Fruit fly (Drosophila melanogaster) ovary, adult (tissue): Measurements from ENCODE around the gene CG43998.

Source experiments
- CG17801 ChIP-seq: fragments of 200-800 bp; optimal IDR thresholded peaks from 2 replicates; lab custom pipeline; 2019; ENCODE audit warnings: missing biosample characterization, mild to moderate bottlenecking, missing genetic modification characterization, moderate library complexity; ENCODE audit not compliant: partially characterized antibody

The CG43998 gene

DNA sequence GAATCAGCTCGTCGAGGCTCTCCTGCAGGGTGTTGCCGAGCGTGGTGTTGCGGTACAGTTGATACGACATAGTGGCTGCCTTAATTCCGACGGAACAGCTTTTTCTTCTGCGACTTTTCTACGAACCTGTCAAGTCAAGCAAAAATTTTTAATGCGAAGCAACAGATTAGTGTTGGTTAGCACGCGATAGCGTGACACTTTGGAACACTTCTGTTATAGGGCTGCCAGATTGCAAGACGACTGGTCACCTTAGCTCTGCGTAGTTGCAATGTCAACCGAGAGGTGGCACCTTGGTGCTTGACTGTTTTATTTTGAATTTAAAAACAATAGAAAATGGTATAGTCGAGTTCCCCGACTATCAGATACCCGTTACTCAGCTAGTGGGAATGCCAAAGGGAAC is 37.9 kb downstream of the CG43998 start, which contains the start of gene TfIIA-S:
TSS of gene TfIIA-S (minus strand) at position 175 of the 400 bp plus-strand sequence.
- TF ChIP-seq CG17801 (GFP tag; lab: Kevin White, UChicago), result peak; percentile 75

DNA sequence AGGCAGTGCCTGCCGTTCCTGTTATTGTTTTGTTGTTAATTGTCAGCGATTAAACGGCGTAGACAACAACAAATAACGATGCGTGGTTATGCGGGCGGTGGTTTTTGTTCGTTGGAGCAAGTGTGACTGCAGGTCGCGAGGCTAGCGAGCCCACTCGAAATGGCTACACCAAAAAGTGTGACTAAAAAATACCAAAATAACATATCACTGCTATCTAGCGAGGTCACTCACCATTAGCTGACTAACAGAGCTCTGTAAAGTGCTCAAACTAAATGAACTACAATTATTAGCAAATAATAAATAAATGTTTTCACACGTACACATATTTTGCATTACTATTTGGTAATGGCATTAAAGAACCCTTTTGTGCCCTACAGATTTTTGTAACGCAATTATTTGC is 38.9 kb downstream of the CG43998 start, which contains the start of gene Pli:
TSS of gene Pli (minus strand) at position 131 of the 400 bp plus-strand sequence.
- peak; percentile 75 for TF ChIP-seq CG17801 (GFP tag; lab: Kevin White, UChicago)

DNA sequence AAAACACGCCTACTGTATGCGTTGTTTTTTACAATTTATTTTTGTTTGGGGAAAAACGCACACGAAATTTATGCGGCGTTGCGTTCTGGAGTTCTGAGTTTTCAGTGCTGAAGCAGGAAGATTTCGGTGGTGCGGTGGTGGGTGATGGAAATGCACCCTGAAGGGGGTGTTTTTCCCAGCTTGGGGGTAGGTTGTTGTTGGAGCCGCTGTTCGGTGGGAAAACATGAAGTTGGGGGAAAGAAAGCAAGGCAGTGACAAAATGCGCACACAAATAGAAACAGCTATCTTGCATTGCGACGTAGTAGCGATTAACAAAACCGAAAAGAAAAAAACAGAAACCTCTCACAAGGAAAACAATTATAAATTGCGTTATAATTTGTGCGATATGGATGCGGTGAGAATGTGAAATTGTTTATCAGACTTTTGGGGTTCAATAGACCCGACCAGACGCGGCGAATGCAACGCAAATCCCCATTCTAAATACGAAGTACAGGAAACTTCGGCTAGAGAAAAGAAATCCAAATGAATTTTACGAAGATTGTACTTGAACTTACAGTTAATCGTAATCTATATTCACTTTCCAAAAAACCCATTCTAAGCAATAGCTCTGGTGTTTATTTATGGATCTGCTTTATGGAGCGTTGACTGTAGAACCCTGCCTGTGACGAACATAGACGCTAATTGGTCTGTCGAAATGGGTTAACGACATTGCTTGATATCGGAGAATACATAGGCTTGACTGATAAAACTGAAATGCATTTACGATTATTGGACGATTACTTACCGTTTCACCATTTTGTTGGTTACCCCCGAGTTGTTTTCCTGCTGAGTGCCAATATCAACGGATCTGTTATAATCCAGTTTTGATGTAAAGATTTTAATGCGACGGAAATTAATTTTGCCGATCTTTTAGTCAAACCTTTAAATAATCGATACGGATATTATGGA is 40.3 kb downstream of the CG43998 start:
- peak; percentile 36 for TF ChIP-seq CG17801 (GFP tag; lab: Kevin White, UChicago)

DNA sequence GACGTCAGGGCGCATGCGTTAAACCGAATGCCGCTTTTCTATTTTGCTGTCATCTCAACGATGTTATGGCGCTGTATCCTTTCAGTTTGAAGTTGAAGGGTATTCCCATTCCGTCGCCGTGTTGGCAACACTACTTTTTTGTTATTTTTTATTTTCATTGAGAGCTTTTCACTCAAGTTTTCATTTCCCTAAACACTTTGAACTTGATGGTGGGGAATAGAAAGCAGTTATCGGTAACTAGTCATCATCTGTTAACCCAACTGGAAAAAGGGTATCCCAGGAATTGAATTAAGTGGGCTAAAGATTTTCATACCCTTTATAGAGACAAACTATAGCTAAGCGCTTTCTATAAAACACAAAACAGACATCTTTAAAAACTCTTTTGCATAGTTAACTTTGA is 41.2 kb downstream of the CG43998 start:
- TF ChIP-seq CG17801 (GFP tag; lab: Kevin White, UChicago), result no peak

DNA sequence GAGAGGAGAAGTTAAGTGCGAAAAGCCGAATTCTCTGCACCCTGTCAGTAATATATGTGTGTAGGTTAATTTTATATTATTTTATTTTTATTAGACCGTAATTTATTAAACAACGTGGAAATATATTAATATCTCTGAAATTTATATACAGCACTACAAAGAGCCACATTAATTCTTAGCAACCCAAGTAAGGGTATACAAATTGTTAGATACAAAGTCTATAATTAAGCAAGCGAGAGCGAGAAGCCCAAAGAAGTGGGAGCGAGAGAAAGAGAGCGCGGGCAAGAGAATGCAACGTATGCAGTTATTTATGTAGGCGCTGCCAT is 41.7 kb downstream of the CG43998 start:
- TF ChIP-seq CG17801 (GFP tag; lab: Kevin White, UChicago), result peak; percentile 98

DNA sequence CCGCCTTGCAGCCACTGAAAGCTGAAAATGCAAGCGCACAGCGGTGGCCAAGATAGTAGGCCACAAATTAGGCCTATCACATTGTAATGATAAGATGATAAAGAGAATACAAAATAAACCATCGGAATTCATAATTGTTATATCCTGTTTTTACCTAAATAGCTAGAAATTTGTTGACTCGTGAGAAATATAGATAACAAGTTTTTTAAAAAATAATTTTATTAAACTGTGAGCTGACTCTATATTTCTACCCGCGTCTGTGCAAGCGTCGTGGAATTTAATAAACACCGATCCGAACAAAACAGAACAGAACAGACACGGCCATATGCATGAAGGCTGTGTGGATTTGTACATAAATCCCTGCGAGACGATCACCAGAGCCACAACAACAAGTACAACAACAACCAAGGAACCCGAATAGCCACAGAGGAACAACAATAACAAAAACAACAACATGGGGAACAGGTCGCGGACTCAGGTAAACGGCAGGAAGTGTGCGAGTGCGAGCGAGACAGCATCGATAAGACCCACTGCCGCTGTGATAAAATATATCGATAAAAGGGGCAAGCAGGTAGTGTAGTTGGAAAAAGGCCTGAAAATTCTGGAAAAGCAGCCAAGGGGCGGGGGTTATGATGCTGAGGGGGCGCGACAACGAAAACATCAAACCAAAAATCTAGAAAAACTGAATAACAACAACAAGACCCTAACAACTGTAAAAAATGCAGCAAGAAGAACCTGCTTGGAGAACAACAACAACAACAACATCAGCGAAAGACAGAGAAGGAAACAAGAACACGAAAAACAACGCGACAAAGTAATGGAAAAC is 42.3 kb downstream of the CG43998 start:
- TF ChIP-seq CG17801 (GFP tag; lab: Kevin White, UChicago), result peak; percentile 92

DNA sequence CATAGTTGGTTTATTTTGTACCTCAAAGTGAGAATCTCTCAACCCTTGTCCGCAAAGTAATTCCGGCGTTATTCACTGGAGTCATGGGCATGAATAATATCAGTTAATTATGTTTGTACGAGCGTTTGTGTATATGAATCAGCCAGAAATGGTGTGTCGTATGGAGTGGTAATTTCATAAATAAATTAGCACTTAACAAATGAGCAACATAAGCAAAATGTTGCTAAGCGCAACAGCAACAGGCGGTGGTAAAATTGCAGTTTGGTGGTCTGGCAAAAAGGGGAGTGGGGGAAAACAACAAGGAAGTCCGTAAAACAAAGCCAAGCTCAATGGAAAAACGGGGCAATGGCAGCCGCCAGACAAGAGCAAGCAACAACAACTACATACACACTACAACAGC is 43.1 kb downstream of the CG43998 start:
- TF ChIP-seq CG17801 (GFP tag; lab: Kevin White, UChicago), result no peak

DNA sequence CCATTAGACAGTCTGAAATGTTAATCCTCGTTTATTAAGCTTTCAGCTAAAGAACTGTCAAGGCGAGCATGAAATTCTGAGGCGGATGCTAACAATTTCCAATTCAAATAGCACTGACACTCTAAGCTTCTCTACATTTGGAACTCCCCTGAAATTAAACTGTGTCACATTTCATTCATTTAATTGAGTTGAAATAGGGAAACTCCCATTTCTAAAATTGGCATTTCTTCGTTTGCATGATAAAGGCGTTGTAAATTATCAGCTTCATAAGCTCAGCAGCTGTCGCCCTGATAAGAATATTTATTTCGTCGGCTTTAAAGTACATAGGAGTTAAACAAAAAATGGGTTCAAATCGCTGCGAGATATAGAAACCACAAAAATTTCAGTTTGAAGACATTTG is 43.6 kb downstream of the CG43998 start:
- TF ChIP-seq CG17801 (GFP tag; lab: Kevin White, UChicago), result no peak

DNA sequence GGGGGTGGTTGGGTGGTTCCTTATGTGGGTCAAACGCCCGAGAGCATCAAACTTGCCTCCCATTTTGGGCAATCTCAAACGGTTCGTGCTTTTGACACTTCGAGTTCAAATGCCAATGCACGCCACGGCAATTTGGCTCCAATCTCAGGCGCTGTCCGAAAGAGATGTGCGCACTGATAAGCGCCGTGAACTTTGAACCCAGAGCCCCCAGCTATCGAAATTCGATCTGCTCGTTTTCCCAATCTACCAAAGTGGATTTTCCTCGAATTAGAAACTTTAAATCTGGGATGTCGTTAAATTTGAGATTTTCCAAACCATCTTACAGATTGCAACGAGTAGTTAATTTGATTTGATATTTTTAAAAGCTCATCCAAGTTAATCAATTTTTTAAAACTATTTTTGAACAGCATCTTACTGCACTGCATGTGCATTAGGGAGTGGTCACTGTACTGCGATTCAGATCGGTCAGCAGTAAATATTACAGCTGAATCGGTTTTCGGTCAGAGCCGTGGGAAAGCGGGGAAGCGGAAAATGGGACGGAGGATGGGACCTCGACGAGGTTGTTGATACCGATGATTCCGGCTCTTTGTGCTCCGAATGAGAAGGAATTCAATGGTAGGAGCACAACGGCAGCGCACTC is 44.6 kb downstream of the CG43998 start:
- TF ChIP-seq CG17801 (GFP tag; lab: Kevin White, UChicago), result no peak

DNA sequence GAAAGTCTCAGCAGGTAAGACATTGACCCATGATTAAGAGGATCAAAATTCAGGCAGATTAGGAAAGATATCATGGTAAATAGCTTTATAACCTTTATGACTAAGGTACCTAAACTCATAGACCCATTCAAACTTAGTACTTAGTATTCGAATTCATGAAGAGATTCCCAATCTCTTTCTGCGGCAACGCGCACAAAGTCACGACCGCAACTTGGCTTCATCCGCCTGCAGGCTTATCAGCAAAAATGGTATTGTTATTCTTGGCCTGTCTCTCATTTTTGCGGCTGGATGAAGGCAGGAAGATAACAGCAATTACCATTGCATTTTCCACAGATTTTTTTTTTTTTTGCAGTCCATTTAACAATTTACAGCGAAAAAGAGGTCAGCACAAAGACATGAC is 48.5 kb downstream of the CG43998 start:
- TF ChIP-seq CG17801 (GFP tag; lab: Kevin White, UChicago), result no peak

DNA sequence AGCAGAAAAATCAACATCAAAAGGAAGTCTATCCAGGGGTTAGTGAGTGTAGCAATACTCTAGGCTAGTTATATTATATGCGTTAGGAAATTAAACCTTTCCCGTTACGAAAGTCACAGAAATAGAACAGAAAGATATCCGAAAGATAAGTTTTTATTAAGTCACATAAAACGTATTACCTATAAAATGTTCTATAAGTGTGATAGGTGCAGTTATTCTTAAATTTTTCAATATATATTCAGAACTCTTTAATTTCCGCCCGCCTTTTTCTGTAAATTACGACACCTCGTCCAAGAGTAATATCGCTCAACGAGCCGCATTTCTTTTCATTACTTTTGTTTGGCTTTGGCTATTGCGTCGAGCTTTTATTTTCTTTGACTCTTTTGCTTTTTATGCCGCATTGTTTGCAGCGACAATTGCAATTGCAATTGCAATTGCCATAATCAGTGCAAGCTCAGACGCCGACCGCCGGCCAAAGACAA is 50.4 kb downstream of the CG43998 start:
- TF ChIP-seq CG17801 (GFP tag; lab: Kevin White, UChicago), result no peak
